Fruit fly (Drosophila melanogaster) whole organism, embryonic: ENCODE results near the gene CG6689.

ENCODE experiments used
- Bteb2 ChIP-seq: fragments of 200-800 bp; sonication (Bioruptor generic); optimal IDR thresholded peaks from 2 replicates; lab custom pipeline; 2016; ENCODE audit warnings: missing biosample characterization, missing genetic modification characterization
- CG10366 ChIP-seq: fragments of 200-800 bp; sonication (Bioruptor generic); IDR thresholded peaks from 2 replicates; pipeline ENCODE4 v1.3.6; 2022; ENCODE audit warnings: missing biosample characterization, missing genetic modification characterization
- CG12219 ChIP-seq: fragments of 200-800 bp; sonication (Bioruptor generic); optimal IDR thresholded peaks from 3 replicates; lab custom pipeline; 2018; ENCODE audit warnings: missing biosample characterization, mild to moderate bottlenecking, missing genetic modification characterization
- CG14050 ChIP-seq: fragments of 200-800 bp; sonication (Bioruptor generic); IDR thresholded peaks from 3 replicates; pipeline ENCODE4 v1.3.6; 2022; ENCODE audit warnings: missing biosample characterization, missing genetic modification characterization
- CG14710 ChIP-seq: fragments of 200-800 bp; sonication (Bioruptor generic); optimal IDR thresholded peaks from 3 replicates; lab custom pipeline; 2019; ENCODE audit warnings: missing biosample characterization, mild to moderate bottlenecking, missing genetic modification characterization, moderate library complexity
- CG15269 ChIP-seq: fragments of 200-800 bp; sonication (Bioruptor generic); optimal IDR thresholded peaks from 2 replicates; lab custom pipeline; 2018; ENCODE audit warnings: missing biosample characterization, mild to moderate bottlenecking, missing genetic modification characterization, moderate library complexity
- CG17328 ChIP-seq: fragments of 200-800 bp; sonication (Bioruptor generic); IDR thresholded peaks from 2 replicates; pipeline ENCODE4 v1.3.6; 2022; ENCODE audit warnings: missing biosample characterization, missing genetic modification characterization
- CG17802 ChIP-seq: fragments of 200-800 bp; sonication (Bioruptor generic); optimal IDR thresholded peaks from 2 replicates; lab custom pipeline; 2018; ENCODE audit warnings: missing biosample characterization, mild to moderate bottlenecking, missing genetic modification characterization, moderate library complexity
- CG17829 ChIP-seq: fragments of 200-800 bp; optimal IDR thresholded peaks from 2 replicates; lab custom pipeline; 2019; ENCODE audit warnings: missing biosample characterization, mild to moderate bottlenecking, missing genetic modification characterization, moderate library complexity
- CG18262 ChIP-seq: fragments of 200-800 bp; optimal IDR thresholded peaks from 3 replicates; lab custom pipeline; 2019; ENCODE audit warnings: missing biosample characterization, mild to moderate bottlenecking, missing genetic modification characterization, moderate library complexity
- CG1832 ChIP-seq: fragments of 200-800 bp; sonication (Bioruptor generic); optimal IDR thresholded peaks from 2 replicates; lab custom pipeline; 2017; ENCODE audit warnings: missing biosample characterization, mild to moderate bottlenecking, missing genetic modification characterization, inconsistent platforms
- CG18599 ChIP-seq: fragments of 200-800 bp; sonication (Bioruptor generic); optimal IDR thresholded peaks from 3 replicates; lab custom pipeline; 2017; ENCODE audit warnings: missing biosample characterization, missing genetic modification characterization, mild to moderate bottlenecking, moderate library complexity, missing genetic modification reagents
- CG31224 ChIP-seq: fragments of 200-800 bp; sonication (Bioruptor generic); IDR thresholded peaks from 2 replicates; pipeline ENCODE4 v1.3.6; 2022; ENCODE audit warnings: missing biosample characterization, missing genetic modification characterization
- CG3281 ChIP-seq: fragments of 200-800 bp; sonication (Bioruptor generic); optimal IDR thresholded peaks from 3 replicates; lab custom pipeline; 2017; ENCODE audit warnings: missing biosample characterization, mild to moderate bottlenecking, missing genetic modification characterization
- CG4360 ChIP-seq: fragments of 200-800 bp; sonication (Bioruptor generic); IDR thresholded peaks from 2 replicates; pipeline ENCODE4 v1.3.6; 2022; ENCODE audit warnings: missing biosample characterization, missing genetic modification characterization
- CG4404 ChIP-seq: fragments of 200-800 bp; sonication (Bioruptor generic); IDR thresholded peaks from 2 replicates; pipeline ENCODE4 v1.3.6; 2022; ENCODE audit warnings: missing biosample characterization, missing genetic modification characterization
- CG4730 ChIP-seq: fragments of 200-800 bp; sonication (Bioruptor generic); IDR thresholded peaks from 2 replicates; pipeline ENCODE4 v1.3.6; 2022; ENCODE audit warnings: missing biosample characterization, missing genetic modification characterization
- CG9797 ChIP-seq: fragments of 200-800 bp; sonication (Bioruptor generic); optimal IDR thresholded peaks from 3 replicates; lab custom pipeline; 2018; ENCODE audit warnings: missing biosample characterization, mild to moderate bottlenecking, missing genetic modification characterization
- CG9817 ChIP-seq: fragments of 200-800 bp; sonication (Bioruptor generic); optimal IDR thresholded peaks from 2 replicates; lab custom pipeline; 2018; ENCODE audit warnings: missing biosample characterization, mild to moderate bottlenecking, missing genetic modification characterization, moderate library complexity
- CrebB ChIP-seq: fragments of 200-800 bp; sonication (Bioruptor generic); optimal IDR thresholded peaks from 3 replicates; lab custom pipeline; 2018; ENCODE audit warnings: missing biosample characterization, mild to moderate bottlenecking, missing genetic modification characterization
- Dad ChIP-seq: fragments of 200-800 bp; sonication (Bioruptor generic); optimal IDR thresholded peaks from 3 replicates; lab custom pipeline; 2016; ENCODE audit warnings: missing biosample characterization, missing genetic modification characterization
- Deaf1 ChIP-seq: fragments of 200-800 bp; optimal IDR thresholded peaks from 3 replicates; lab custom pipeline; 2019; ENCODE audit warnings: missing biosample characterization, mild to moderate bottlenecking, missing genetic modification characterization, moderate library complexity
- Dref ChIP-seq: fragments of 200-800 bp; sonication (Bioruptor generic); IDR thresholded peaks from 2 replicates; pipeline ENCODE4 v1.3.6; 2022; ENCODE audit warnings: missing biosample characterization, missing genetic modification characterization
- GATAe ChIP-seq: fragments of 200-800 bp; sonication (Bioruptor generic); conservative IDR thresholded peaks from 2 replicates; pipeline ENCODE4 v1.3.6; 2022; ENCODE audit warnings: missing biosample characterization, missing genetic modification characterization
- HmgZ ChIP-seq: fragments of 200-800 bp; sonication (Bioruptor generic); optimal IDR thresholded peaks from 2 replicates; lab custom pipeline; 2018; ENCODE audit warnings: missing biosample characterization, mild to moderate bottlenecking, missing genetic modification characterization
- Hmr ChIP-seq: fragments of 200-800 bp; sonication (Bioruptor generic); optimal IDR thresholded peaks from 3 replicates; lab custom pipeline; 2017; ENCODE audit warnings: mild to moderate bottlenecking, missing biosample characterization, missing genetic modification reagents, missing genetic modification characterization
- Med ChIP-seq: fragments of 200-800 bp; sonication (Bioruptor generic); peaks from one replicate; lab custom pipeline; 2016; ENCODE audit warnings: missing biosample characterization, missing genetic modification characterization, mild to moderate bottlenecking, inconsistent platforms, moderate library complexity
- Neu2 ChIP-seq: fragments of 200-800 bp; sonication (Bioruptor generic); optimal IDR thresholded peaks from 3 replicates; lab custom pipeline; 2016; ENCODE audit warnings: missing biosample characterization, missing genetic modification characterization, borderline replicate concordance
- Opbp ChIP-seq: fragments of 200-800 bp; sonication (Bioruptor generic); IDR thresholded peaks from 3 replicates; pipeline ENCODE4 v1.3.6; 2022; ENCODE audit warnings: missing biosample characterization, missing genetic modification characterization; ENCODE audit not compliant: partially characterized antibody
- Optix ChIP-seq: fragments of 200-800 bp; sonication (Bioruptor generic); IDR thresholded peaks from 3 replicates; pipeline ENCODE4 v1.3.6; 2022; ENCODE audit warnings: missing biosample characterization, missing genetic modification characterization
- Sin3A ChIP-seq: fragments of >200 bp; optimal IDR thresholded peaks from 2 replicates; lab custom pipeline; 2018
- Stat92E ChIP-seq, 3 experiments: fragments of >200 bp in 2 of 3; fragments of 200-800 bp in 1 of 3; sonication (Bioruptor generic) in 1 of 3; optimal IDR thresholded peaks; 2 replicates each; lab custom pipeline; 2017 to 2019; ENCODE audit warnings: missing biosample characterization in 3 of 3, missing genetic modification characterization in 3 of 3, mild to moderate bottlenecking in 1 of 3, moderate library complexity in 1 of 3
- TFAM ChIP-seq: fragments of 200-800 bp; sonication (Bioruptor generic); optimal IDR thresholded peaks from 2 replicates; lab custom pipeline; 2017; ENCODE audit warnings: missing biosample characterization, missing genetic modification characterization, inconsistent platforms
- bsh ChIP-seq, 2 experiments: fragments of 200-800 bp; sonication (Bioruptor generic); optimal IDR thresholded peaks; 2 replicates each; lab custom pipeline; 2017 to 2018; ENCODE audit warnings: mild to moderate bottlenecking in 2 of 2, missing biosample characterization in 2 of 2, missing genetic modification characterization in 2 of 2, moderate library complexity in 1 of 2
- chinmo ChIP-seq: fragments of 200-800 bp; sonication (Bioruptor generic); IDR thresholded peaks from 4 replicates; pipeline ENCODE4 v1.3.6; 2022; ENCODE audit warnings: missing biosample characterization, missing genetic modification characterization; ENCODE audit not compliant: partially characterized antibody
- dysf ChIP-seq: fragments of 200-800 bp; sonication (Bioruptor generic); IDR thresholded peaks from 3 replicates; pipeline ENCODE4 v1.3.6; 2022; ENCODE audit warnings: missing biosample characterization, missing genetic modification characterization
- exex ChIP-seq: fragments of 200-800 bp; sonication (Bioruptor generic); optimal IDR thresholded peaks from 4 replicates; lab custom pipeline; 2018; ENCODE audit warnings: missing biosample characterization, mild to moderate bottlenecking, missing genetic modification characterization, moderate library complexity
- hbn ChIP-seq: fragments of 200-800 bp; sonication (Bioruptor generic); IDR thresholded peaks from 2 replicates; pipeline ENCODE4 v1.3.6; 2022; ENCODE audit warnings: missing biosample characterization, missing genetic modification characterization; ENCODE audit not compliant: partially characterized antibody
- knrl ChIP-seq: fragments of 200-800 bp; sonication (Bioruptor generic); IDR thresholded peaks from 3 replicates; pipeline ENCODE4 v1.3.6; 2022; ENCODE audit warnings: missing biosample characterization, missing genetic modification characterization; ENCODE audit not compliant: partially characterized antibody
- lab ChIP-seq: fragments of 200-800 bp; sonication (Bioruptor generic); optimal IDR thresholded peaks from 3 replicates; lab custom pipeline; 2017; ENCODE audit warnings: missing biosample characterization, missing genetic modification characterization, mild to moderate bottlenecking, moderate library complexity, missing genetic modification reagents
- pho ChIP-seq: fragments of 200-800 bp; sonication (Bioruptor generic); optimal IDR thresholded peaks from 2 replicates; lab custom pipeline; 2016; ENCODE audit warnings: missing biosample characterization, missing genetic modification characterization
- sens ChIP-seq: fragments of 200-800 bp; sonication (Bioruptor generic); peaks from one replicate; lab custom pipeline; 2016; ENCODE audit warnings: missing biosample characterization, missing genetic modification characterization
- sens-2 ChIP-seq: fragments of 200-800 bp; sonication (Bioruptor generic); IDR thresholded peaks from 2 replicates; pipeline ENCODE4 v1.3.6; 2022; ENCODE audit warnings: missing biosample characterization, missing genetic modification characterization
- shn ChIP-seq: fragments of 200-800 bp; sonication (Bioruptor generic); optimal IDR thresholded peaks from 3 replicates; lab custom pipeline; 2016; ENCODE audit warnings: missing biosample characterization, missing genetic modification characterization
- ssp ChIP-seq: fragments of 200-800 bp; sonication (Bioruptor generic); IDR thresholded peaks from 2 replicates; pipeline ENCODE4 v1.3.6; 2022; ENCODE audit warnings: missing biosample characterization, missing genetic modification characterization
- trem ChIP-seq: fragments of 200-800 bp; optimal IDR thresholded peaks from 3 replicates; lab custom pipeline; 2019; ENCODE audit warnings: missing biosample characterization, mild to moderate bottlenecking, missing genetic modification characterization, moderate library complexity
- twi ChIP-seq: fragments of 200-800 bp; optimal IDR thresholded peaks from 2 replicates; lab custom pipeline; 2019; ENCODE audit warnings: missing biosample characterization, mild to moderate bottlenecking, missing genetic modification characterization, moderate library complexity
- unc-4 ChIP-seq: fragments of 200-800 bp; sonication (Bioruptor generic); IDR thresholded peaks from 2 replicates; pipeline ENCODE4 v1.3.6; 2022; ENCODE audit warnings: missing biosample characterization, missing genetic modification characterization; ENCODE audit not compliant: partially characterized antibody
- vfl ChIP-seq: fragments of 200-800 bp; sonication (Bioruptor generic); optimal IDR thresholded peaks from 2 replicates; lab custom pipeline; 2016; ENCODE audit warnings: missing biosample characterization, missing genetic modification characterization
- wdn ChIP-seq: fragments of 200-800 bp; sonication (Bioruptor generic); IDR thresholded peaks from 2 replicates; pipeline ENCODE4 v1.3.6; 2022; ENCODE audit warnings: missing biosample characterization, missing genetic modification characterization

The CG6689 gene

dm6 chr3R:11172460-11173168 lies 47.2 kb downstream of the CG6689 start, which contains the start of gene Ugt35A1:
Gene Ugt35A1 (minus strand): TSS chr3R:11172664.
- TF ChIP-seq Dref (GFP tag; lab: Robert Waterston, UW) (no peak), vfl (no peak), trem (tag; lab: Kevin White, UChicago) (no peak), CG31224 (GFP tag; lab: Robert Waterston, UW) (no peak), CG12219 (GFP tag; lab: Kevin White, UChicago) (no peak), CG4404 (GFP tag; lab: Robert Waterston, UW) (no peak), knrl (GFP tag; lab: Robert Waterston, UW) (no peak), Bteb2 (no peak), chinmo (0 out of 4 replicates have a peak, but pooled peaks have one; percentile 76), TFAM (GFP tag; lab: Kevin White, UChicago) (no peak), GATAe (GFP tag; lab: Robert Waterston, UW) (peak; percentile 44; the same call in 1 of the 2 replicates), CG1832 (GFP tag; lab: Kevin White, UChicago) (no peak), Optix (no peak), lab (GFP tag; lab: Kevin White, UChicago) (peak; percentile 51), dysf (GFP tag; lab: Robert Waterston, UW) (no peak), hbn (GFP tag; lab: Robert Waterston, UW) (no peak), bsh (GFP tag; optimal IDR thresholded peaks at IDR 0.05; lab: Kevin White, UChicago) (no peak), CG14710 (no peak), CG18599 (GFP tag; lab: Kevin White, UChicago) (peak; percentile 1), CG4730 (no peak), Neu2 (GFP tag; lab: Kevin White, UChicago) (no peak), unc-4 (GFP tag; lab: Robert Waterston, UW) (no peak), Sin3A (lab: Kevin White, UChicago) (no peak), twi (no peak), CG15269 (tag; lab: Kevin White, UChicago) (no peak), sens-2 (no peak), Stat92E (GFP tag; optimal IDR thresholded peaks at IDR 0.05; lab: Kevin White, UChicago) (no peak), Opbp (GFP tag; lab: Robert Waterston, UW) (no peak), CG17802 (tag; lab: Kevin White, UChicago) (no peak), CG14050 (no peak), CG17328 (GFP tag; lab: Robert Waterston, UW) (no peak), HmgZ (tag; lab: Kevin White, UChicago) (no peak), CG10366 (no peak), Hmr (GFP tag; lab: Kevin White, UChicago) (no peak), sens (GFP tag; lab: Kevin White, UChicago) (peak; percentile 13), shn (no peak), CG9797 (GFP tag; lab: Kevin White, UChicago) (no peak), ssp (GFP tag; lab: Robert Waterston, UW) (no peak), CG3281 (GFP tag; lab: Kevin White, UChicago) (no peak), Med (no peak), CrebB (tag; lab: Kevin White, UChicago) (no peak), wdn (GFP tag; lab: Robert Waterston, UW) (no peak), pho (GFP tag; lab: Kevin White, UChicago) (no peak), CG18262 (tag; lab: Kevin White, UChicago) (no peak), CG17829 (tag; lab: Kevin White, UChicago) (no peak), Deaf1 (no peak), CG9817 (tag; lab: Kevin White, UChicago) (no peak), exex (tag; lab: Kevin White, UChicago) (peak; percentile 91), Dad (no peak), CG4360 (no peak)
